Fruit fly (Drosophila melanogaster): ENCODE measurements around the gene t-Grip84.

dm6 chr3L:7603397-7603796, 12.6 kb upstream of the t-Grip84 start:
- TF ChIP-seq CTCF (optimal IDR thresholded peaks at IDR 0.05) (no peak), CG8478 (optimal IDR thresholded peaks at IDR 0.05) (no peak)
